Worm (Caenorhabditis elegans) whole organism, mixed stage, embryonic: ENCODE results near the gene R07B1.13.
A peak's percentile ranks its signal among the peaks of the same experiment; 100 is the strongest.

Source experiments
- M03D4.4 ChIP-seq: sonication (generic microtip); optimal IDR thresholded peaks from 2 replicates; lab custom pipeline; 2017; ENCODE audit warnings: mild to moderate bottlenecking, missing genetic modification characterization, missing compliant biosample characterization
- bed-3 ChIP-seq: fragments of 200-800 bp; sonication (Bioruptor generic); optimal IDR thresholded peaks from 3 replicates; lab custom pipeline; 2018; ENCODE audit warnings: mild to moderate bottlenecking, missing genetic modification characterization, moderate library complexity, missing compliant biosample characterization
- blmp-1 ChIP-seq: fragments of 150-350 bp; optimal IDR thresholded peaks from 2 replicates; lab custom pipeline; 2014; ENCODE audit warnings: missing biosample characterization, missing genetic modification characterization
- ceh-43 ChIP-seq: fragments of 200-800 bp; sonication (Bioruptor generic); optimal IDR thresholded peaks from 2 replicates; lab custom pipeline; 2018; ENCODE audit warnings: mild to moderate bottlenecking, missing genetic modification characterization, moderate library complexity, missing compliant biosample characterization
- ceh-83 ChIP-seq: fragments of 200-800 bp; sonication (Bioruptor generic); optimal IDR thresholded peaks from 2 replicates; lab custom pipeline; 2018; ENCODE audit warnings: mild to moderate bottlenecking, missing genetic modification characterization, missing compliant biosample characterization
- drap-1 ChIP-seq: fragments of 200-800 bp; sonication (Bioruptor generic); optimal IDR thresholded peaks from 3 replicates; lab custom pipeline; 2018; ENCODE audit warnings: mild to moderate bottlenecking, missing genetic modification characterization, missing compliant biosample characterization
- elt-1 ChIP-seq: sonication (generic microtip); optimal IDR thresholded peaks from 2 replicates; lab custom pipeline; 2017; ENCODE audit warnings: missing genetic modification characterization, mild to moderate bottlenecking, missing compliant biosample characterization, antibody characterized with exemption, moderate library complexity, borderline replicate concordance; ENCODE audit not compliant: insufficient read depth
- elt-3 ChIP-seq: fragments of 150-350 bp; optimal IDR thresholded peaks from 2 replicates; lab custom pipeline; 2014; ENCODE audit warnings: missing biosample characterization, missing genetic modification characterization
- flh-1 ChIP-seq: fragments of 200-800 bp; sonication (Bioruptor generic); optimal IDR thresholded peaks from 2 replicates; lab custom pipeline; 2018; ENCODE audit warnings: mild to moderate bottlenecking, missing genetic modification characterization, moderate library complexity, missing compliant biosample characterization
- hlh-1 ChIP-seq: fragments of 150-350 bp; optimal IDR thresholded peaks from 2 replicates; lab custom pipeline; 2014; ENCODE audit warnings: missing biosample characterization, missing genetic modification reagents, missing genetic modification characterization
- lin-32 ChIP-seq: fragments of 200-800 bp; sonication (Bioruptor generic); optimal IDR thresholded peaks from 2 replicates; lab custom pipeline; 2018; ENCODE audit warnings: mild to moderate bottlenecking, missing genetic modification characterization, missing compliant biosample characterization
- lsy-2 ChIP-seq: fragments of 150-350 bp; optimal IDR thresholded peaks from 2 replicates; lab custom pipeline; 2014; ENCODE audit warnings: missing biosample characterization, missing genetic modification characterization
- mep-1 ChIP-seq: fragments of 150-350 bp; optimal IDR thresholded peaks from 2 replicates; lab custom pipeline; 2017; ENCODE audit warnings: missing biosample characterization, missing genetic modification reagents, missing genetic modification characterization, inconsistent platforms
- mls-2 ChIP-seq: sonication (generic microtip); optimal IDR thresholded peaks from 2 replicates; lab custom pipeline; 2016; ENCODE audit warnings: mild to moderate bottlenecking, missing genetic modification characterization, moderate library complexity, missing compliant biosample characterization
- nhr-12 ChIP-seq: fragments of 150-350 bp; optimal IDR thresholded peaks from 2 replicates; lab custom pipeline; 2014; ENCODE audit warnings: missing biosample characterization, missing genetic modification characterization
- nhr-2 ChIP-seq: fragments of 150-350 bp; optimal IDR thresholded peaks from 2 replicates; lab custom pipeline; 2014; ENCODE audit warnings: missing biosample characterization, missing genetic modification characterization
- nhr-237 ChIP-seq: fragments of 150-350 bp; optimal IDR thresholded peaks from 2 replicates; lab custom pipeline; 2014; ENCODE audit warnings: missing biosample characterization, missing genetic modification characterization
- nhr-28 ChIP-seq: fragments of 150-350 bp; optimal IDR thresholded peaks from 2 replicates; lab custom pipeline; 2014; ENCODE audit warnings: missing biosample characterization, missing genetic modification characterization
- nhr-76 ChIP-seq: sonication (generic microtip); optimal IDR thresholded peaks from 2 replicates; lab custom pipeline; 2017; ENCODE audit warnings: missing biosample characterization, missing genetic modification characterization
- sem-2 ChIP-seq: fragments of 200-800 bp; sonication (Bioruptor generic); optimal IDR thresholded peaks from 2 replicates; lab custom pipeline; 2018; ENCODE audit warnings: mild to moderate bottlenecking, missing genetic modification characterization, missing compliant biosample characterization
- sptf-1 ChIP-seq: sonication (generic microtip); optimal IDR thresholded peaks from 2 replicates; lab custom pipeline; 2017; ENCODE audit warnings: mild to moderate bottlenecking, missing genetic modification characterization, moderate library complexity, missing compliant biosample characterization
- tbx-8 ChIP-seq: fragments of 200-800 bp; sonication (Bioruptor generic); optimal IDR thresholded peaks from 2 replicates; lab custom pipeline; 2018; ENCODE audit warnings: mild to moderate bottlenecking, missing genetic modification characterization, moderate library complexity, missing compliant biosample characterization
- unc-120 ChIP-seq: sonication (generic microtip); optimal IDR thresholded peaks from 2 replicates; lab custom pipeline; 2017; ENCODE audit warnings: missing genetic modification characterization, missing compliant biosample characterization; ENCODE audit not compliant: poor library complexity, severe bottlenecking
- unc-39 ChIP-seq: fragments of 150-350 bp; optimal IDR thresholded peaks from 2 replicates; lab custom pipeline; 2014; ENCODE audit warnings: missing biosample characterization, missing genetic modification characterization
- unc-62 ChIP-seq: fragments of 150-350 bp; optimal IDR thresholded peaks from 2 replicates; lab custom pipeline; 2014; ENCODE audit warnings: missing biosample characterization, missing genetic modification reagents, missing genetic modification characterization
- zip-8 ChIP-seq: fragments of 150-350 bp; optimal IDR thresholded peaks from 2 replicates; lab custom pipeline; 2014; ENCODE audit warnings: missing biosample characterization, missing genetic modification characterization
- ztf-11 ChIP-seq: fragments of 150-350 bp; optimal IDR thresholded peaks from 2 replicates; lab custom pipeline; 2014; ENCODE audit warnings: missing biosample characterization, missing genetic modification characterization

R07B1.13 gene

DNA sequence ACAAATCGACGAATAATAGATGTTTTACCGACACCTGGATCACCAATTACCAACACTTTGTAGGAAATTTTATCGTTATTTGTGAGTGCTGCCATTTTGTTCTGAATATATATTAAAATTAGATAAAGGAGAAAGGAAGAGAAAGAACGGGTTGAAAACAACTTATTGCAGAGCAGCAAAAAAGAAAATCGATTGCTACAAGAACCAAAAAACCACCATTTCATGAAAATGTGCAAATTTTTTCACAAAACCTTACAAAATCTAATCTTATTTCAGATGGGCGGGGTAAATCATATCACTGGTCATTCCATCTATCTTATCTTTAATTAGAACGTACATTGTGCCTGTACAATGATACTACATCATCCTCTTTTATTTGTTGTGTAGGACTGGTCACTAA, 12.5 kb downstream of the R07B1.13 start, which contains the start of gene glo-1:
Gene glo-1, minus strand, starts transcription at position 101 of the 400 bp plus-strand sequence.
- TF ChIP-seq mls-2 (tag; lab: Kevin White, UChicago), result no peak
- no peak for TF ChIP-seq nhr-76 (tag; lab: Kevin White, UChicago)
- TF ChIP-seq nhr-237, result no peak
- TF ChIP-seq unc-39 (tag; lab: Kevin White, UChicago), result no peak
- TF ChIP-seq nhr-12 (tag; lab: Kevin White, UChicago), result no peak
- no peak for TF ChIP-seq drap-1 (GFP tag; lab: Kevin White, UChicago)
- no peak for TF ChIP-seq nhr-2 (tag; lab: Kevin White, UChicago)
- TF ChIP-seq elt-1 (tag; lab: Kevin White, UChicago), result no peak
- TF ChIP-seq, all 35 proteins: peak for 0

DNA sequence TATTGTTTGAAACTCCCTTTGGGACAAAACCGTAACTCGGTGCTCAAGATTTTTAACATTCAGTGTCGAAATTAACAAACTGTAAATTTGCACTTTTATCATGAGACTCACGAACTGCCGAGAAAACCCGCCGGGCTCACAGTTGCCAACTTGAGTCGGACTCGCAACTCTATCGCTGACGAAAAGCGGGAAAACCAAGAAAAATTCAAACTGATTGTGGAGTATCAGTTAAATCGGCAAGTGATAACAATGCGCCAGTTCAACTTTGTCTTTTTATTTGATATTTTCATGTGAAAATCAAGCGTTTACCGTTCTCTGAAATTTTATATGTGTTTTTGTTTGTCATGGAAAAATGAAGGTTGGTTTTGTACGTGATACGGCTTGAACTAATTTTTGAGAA, 12.9 kb downstream of the R07B1.13 start:
- TF ChIP-seq ceh-43 (GFP tag; lab: Kevin White, UChicago) (no peak), M03D4.4 (tag; lab: Kevin White, UChicago) (no peak), sem-2 (GFP tag; lab: Kevin White, UChicago) (no peak), elt-1 (tag; lab: Kevin White, UChicago) (no peak), lsy-2 (no peak), nhr-76 (tag; lab: Kevin White, UChicago) (no peak)

ce11 chrX:9883837-9884324, 14.3 kb downstream of the R07B1.13 start, which contains the start of gene mrp-4:
TSS of gene mrp-4 (plus strand) at chrX:9884274.
- TF ChIP-seq tbx-8 (GFP tag; lab: Kevin White, UChicago), result no peak
- no peak for TF ChIP-seq ceh-83 (GFP tag; lab: Kevin White, UChicago)
- TF ChIP-seq drap-1 (GFP tag; lab: Kevin White, UChicago), result no peak
- TF ChIP-seq hlh-1 (tag; lab: Kevin White, UChicago), result no peak
- no peak for TF ChIP-seq lsy-2
- no peak for TF ChIP-seq blmp-1
- no peak for TF ChIP-seq flh-1 (GFP tag; lab: Kevin White, UChicago)
- no peak for TF ChIP-seq elt-3 (tag; lab: Kevin White, UChicago)
- TF ChIP-seq unc-120 (tag; lab: Kevin White, UChicago), result no peak
- TF ChIP-seq zip-8, result no peak

ce11 chrX:9892323-9892722, 22.7 kb downstream of the R07B1.13 start, which contains the start of gene F21G4.1:
TSS of gene F21G4.1 (minus strand) at chrX:9892328.
- no peak for TF ChIP-seq sem-2 (GFP tag; lab: Kevin White, UChicago)
- TF ChIP-seq blmp-1, result no peak
- no peak for TF ChIP-seq bed-3 (GFP tag; lab: Kevin White, UChicago)
- TF ChIP-seq unc-62 (GFP tag; lab: Kevin White, UChicago), result no peak
- TF ChIP-seq lsy-2, result no peak
- TF ChIP-seq nhr-237, result no peak

ce11 chrX:9893069-9893468, 23.4 kb downstream of the R07B1.13 start:
- TF ChIP-seq blmp-1, result peak; percentile 76
- no peak for TF ChIP-seq drap-1 (GFP tag; lab: Kevin White, UChicago)

DNA sequence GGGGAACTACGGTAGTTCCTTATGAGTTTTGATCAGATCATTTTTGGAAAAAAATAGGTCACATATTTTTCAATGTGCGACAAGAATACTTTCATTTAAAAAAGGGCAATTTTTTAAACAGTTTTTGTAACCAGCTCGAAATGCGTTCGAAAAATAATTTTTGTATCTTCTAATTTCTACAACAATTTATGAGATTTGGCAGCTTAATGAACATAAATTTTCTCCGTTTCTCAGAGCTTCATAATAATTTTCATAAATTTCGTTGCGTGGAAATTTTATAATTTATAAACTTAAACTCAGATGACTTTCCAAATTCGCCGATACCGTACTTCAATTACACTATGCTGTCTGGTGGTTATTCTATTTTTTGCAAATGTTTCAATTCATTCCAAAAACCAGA, 25.2 kb downstream of the R07B1.13 start, which contains the start of gene F21G4.3:
Gene F21G4.3, plus strand, starts transcription at position 301 of the 400 bp plus-strand sequence.
- TF ChIP-seq ceh-83 (GFP tag; lab: Kevin White, UChicago), result no peak
- TF ChIP-seq M03D4.4 (tag; lab: Kevin White, UChicago), result no peak
- no peak for TF ChIP-seq mep-1 (tag; lab: Kevin White, UChicago)
- TF ChIP-seq ceh-43 (GFP tag; lab: Kevin White, UChicago), result no peak
- no peak for TF ChIP-seq hlh-1 (tag; lab: Kevin White, UChicago)
- TF ChIP-seq mls-2 (tag; lab: Kevin White, UChicago), result no peak
- no peak for TF ChIP-seq sptf-1 (tag; lab: Kevin White, UChicago)
- no peak for TF ChIP-seq lin-32 (GFP tag; lab: Kevin White, UChicago)
- no peak for TF ChIP-seq nhr-28 (tag; lab: Kevin White, UChicago)
- no peak for TF ChIP-seq drap-1 (GFP tag; lab: Kevin White, UChicago)
- no peak for TF ChIP-seq ztf-11 (tag; lab: Kevin White, UChicago)
- TF ChIP-seq nhr-76 (tag; lab: Kevin White, UChicago), result no peak
- no peak for TF ChIP-seq zip-8
- no peak for TF ChIP-seq unc-120 (tag; lab: Kevin White, UChicago)
- TF ChIP-seq, all 35 proteins: peak for 0
